Fruit fly (Drosophila melanogaster) whole organism, embryonic: ENCODE results near the gene CG5835.

Experiments
- Abd-B ChIP-seq: fragments of 200-800 bp; sonication (Bioruptor generic); optimal IDR thresholded peaks from 2 replicates; lab custom pipeline; 2018; ENCODE audit warnings: missing biosample characterization, mild to moderate bottlenecking, missing genetic modification characterization, moderate library complexity
- Bgb ChIP-seq: fragments of 200-800 bp; sonication (Bioruptor generic); IDR thresholded peaks from 2 replicates; pipeline ENCODE4 v1.3.6; 2022; ENCODE audit warnings: missing biosample characterization, missing genetic modification characterization; ENCODE audit not compliant: partially characterized antibody
- C15 ChIP-seq: fragments of 200-800 bp; sonication (Bioruptor generic); IDR thresholded peaks from 3 replicates; pipeline ENCODE4 v1.3.6; 2022; ENCODE audit warnings: missing biosample characterization, missing genetic modification characterization
- CG10209 ChIP-seq: fragments of 200-800 bp; sonication (Bioruptor generic); optimal IDR thresholded peaks from 3 replicates; lab custom pipeline; 2017; ENCODE audit warnings: missing biosample characterization, mild to moderate bottlenecking, missing genetic modification characterization, missing genetic modification reagents
- CG13287 ChIP-seq: fragments of 200-800 bp; sonication (Bioruptor generic); IDR thresholded peaks from 2 replicates; pipeline ENCODE4 v1.3.6; 2022; ENCODE audit warnings: missing biosample characterization, missing genetic modification characterization; ENCODE audit not compliant: partially characterized antibody
- CG13424 ChIP-seq: fragments of 200-800 bp; sonication (Bioruptor generic); optimal IDR thresholded peaks from 2 replicates; lab custom pipeline; 2019; ENCODE audit warnings: missing biosample characterization, mild to moderate bottlenecking, missing genetic modification characterization, moderate library complexity
- CG14710 ChIP-seq: fragments of 200-800 bp; sonication (Bioruptor generic); optimal IDR thresholded peaks from 3 replicates; lab custom pipeline; 2019; ENCODE audit warnings: missing biosample characterization, mild to moderate bottlenecking, missing genetic modification characterization, moderate library complexity
- CG1603 ChIP-seq: fragments of 200-800 bp; sonication (Bioruptor generic); optimal IDR thresholded peaks from 2 replicates; lab custom pipeline; 2019; ENCODE audit warnings: missing biosample characterization, mild to moderate bottlenecking, missing genetic modification characterization, moderate library complexity
- CG16863 ChIP-seq: fragments of 200-800 bp; sonication (Bioruptor generic); optimal IDR thresholded peaks from 3 replicates; lab custom pipeline; 2016; ENCODE audit warnings: missing biosample characterization, missing genetic modification characterization
- CG17385 ChIP-seq: fragments of 200-800 bp; sonication (Bioruptor generic); optimal IDR thresholded peaks from 3 replicates; lab custom pipeline; 2018; ENCODE audit warnings: missing biosample characterization, mild to moderate bottlenecking, missing genetic modification characterization
- CG18764 ChIP-seq: fragments of 200-800 bp; sonication (Bioruptor generic); optimal IDR thresholded peaks from 3 replicates; lab custom pipeline; 2016; ENCODE audit warnings: missing biosample characterization, missing genetic modification characterization
- CG2199 ChIP-seq: fragments of 200-800 bp; sonication (Bioruptor generic); IDR thresholded peaks from 3 replicates; pipeline ENCODE4 v1.3.6; 2022; ENCODE audit warnings: missing biosample characterization, missing genetic modification characterization
- CG2712 ChIP-seq: fragments of 200-800 bp; optimal IDR thresholded peaks from 3 replicates; lab custom pipeline; 2019; ENCODE audit warnings: missing biosample characterization, mild to moderate bottlenecking, missing genetic modification characterization, moderate library complexity
- CG31441 ChIP-seq: fragments of 200-800 bp; sonication (Bioruptor generic); IDR thresholded peaks from 2 replicates; pipeline ENCODE4 v1.3.6; 2022; ENCODE audit warnings: missing biosample characterization, missing genetic modification characterization
- CG7839 ChIP-seq: fragments of 200-800 bp; sonication (Bioruptor generic); optimal IDR thresholded peaks from 3 replicates; lab custom pipeline; 2018; ENCODE audit warnings: missing biosample characterization, mild to moderate bottlenecking, missing genetic modification characterization, moderate library complexity
- CG8290 ChIP-seq, 3 experiments: fragments of 200-800 bp; sonication (Bioruptor generic); optimal IDR thresholded peaks; 2 replicates each; lab custom pipeline; 2016 to 2019; ENCODE audit warnings: missing biosample characterization in 3 of 3, missing genetic modification characterization in 3 of 3, mild to moderate bottlenecking in 2 of 3, moderate library complexity in 1 of 3
- CG9215 ChIP-seq: fragments of 200-800 bp; sonication (Bioruptor generic); IDR thresholded peaks from 2 replicates; pipeline ENCODE4 v1.3.6; 2022; ENCODE audit warnings: missing biosample characterization, missing genetic modification characterization
- CG9876 ChIP-seq: fragments of 200-800 bp; sonication (Bioruptor generic); optimal IDR thresholded peaks from 2 replicates; lab custom pipeline; 2016; ENCODE audit warnings: missing biosample characterization, missing genetic modification characterization
- Dbx ChIP-seq: fragments of 200-800 bp; sonication (Bioruptor generic); IDR thresholded peaks from 3 replicates; pipeline ENCODE4 v1.3.6; 2022; ENCODE audit warnings: missing biosample characterization, missing genetic modification characterization
- Deaf1 ChIP-seq: fragments of 200-800 bp; optimal IDR thresholded peaks from 3 replicates; lab custom pipeline; 2019; ENCODE audit warnings: missing biosample characterization, mild to moderate bottlenecking, missing genetic modification characterization, moderate library complexity
- HHEX ChIP-seq: fragments of 200-800 bp; sonication (Bioruptor generic); optimal IDR thresholded peaks from 3 replicates; lab custom pipeline; 2017; ENCODE audit warnings: missing biosample characterization, mild to moderate bottlenecking, missing genetic modification characterization, missing genetic modification reagents
- Hand ChIP-seq: fragments of 200-800 bp; sonication (Bioruptor generic); optimal IDR thresholded peaks from 2 replicates; lab custom pipeline; 2017; ENCODE audit warnings: mild to moderate bottlenecking, missing biosample characterization, missing genetic modification reagents, missing genetic modification characterization
- HmgD ChIP-seq: fragments of 200-800 bp; sonication (Bioruptor generic); optimal IDR thresholded peaks from 3 replicates; lab custom pipeline; 2016; ENCODE audit warnings: missing biosample characterization, missing genetic modification characterization
- HmgZ ChIP-seq: fragments of 200-800 bp; sonication (Bioruptor generic); optimal IDR thresholded peaks from 2 replicates; lab custom pipeline; 2018; ENCODE audit warnings: missing biosample characterization, mild to moderate bottlenecking, missing genetic modification characterization
- MTF-1 ChIP-seq: fragments of 200-800 bp; sonication (Bioruptor generic); optimal IDR thresholded peaks from 2 replicates; lab custom pipeline; 2018; ENCODE audit warnings: missing biosample characterization, mild to moderate bottlenecking, missing genetic modification characterization, borderline replicate concordance
- Med ChIP-seq: fragments of 200-800 bp; sonication (Bioruptor generic); peaks from one replicate; lab custom pipeline; 2016; ENCODE audit warnings: missing biosample characterization, missing genetic modification characterization, mild to moderate bottlenecking, inconsistent platforms, moderate library complexity
- Taf1 ChIP-seq: fragments of 200-800 bp; sonication (Bioruptor generic); IDR thresholded peaks from 2 replicates; pipeline ENCODE4 v1.3.6; 2022; ENCODE audit warnings: missing biosample characterization, missing genetic modification characterization
- YL-1 ChIP-seq: fragments of 200-800 bp; sonication (Bioruptor generic); optimal IDR thresholded peaks from 3 replicates; lab custom pipeline; 2017; ENCODE audit warnings: missing biosample characterization, mild to moderate bottlenecking, missing genetic modification characterization
- ab ChIP-seq: fragments of 200-800 bp; sonication (Bioruptor generic); optimal IDR thresholded peaks from 2 replicates; lab custom pipeline; 2016; ENCODE audit warnings: missing biosample characterization, missing genetic modification characterization
- abd-A ChIP-seq: fragments of 200-800 bp; sonication (Bioruptor generic); optimal IDR thresholded peaks from 3 replicates; lab custom pipeline; 2019; ENCODE audit warnings: missing biosample characterization, mild to moderate bottlenecking, missing genetic modification characterization, moderate library complexity
- amos ChIP-seq: fragments of 200-800 bp; sonication (Bioruptor generic); IDR thresholded peaks from 2 replicates; pipeline ENCODE4 v1.3.6; 2022; ENCODE audit warnings: missing biosample characterization, missing genetic modification characterization; ENCODE audit not compliant: partially characterized antibody
- ash1 ChIP-seq: fragments of 200-800 bp; sonication (Bioruptor generic); optimal IDR thresholded peaks from 2 replicates; lab custom pipeline; 2018; ENCODE audit warnings: missing biosample characterization, mild to moderate bottlenecking, missing genetic modification characterization
- cwo ChIP-seq: fragments of 200-800 bp; sonication (Bioruptor generic); optimal IDR thresholded peaks from 3 replicates; lab custom pipeline; 2017; ENCODE audit warnings: missing biosample characterization, missing genetic modification characterization, mild to moderate bottlenecking, moderate library complexity, missing genetic modification reagents
- fd102C ChIP-seq: fragments of 200-800 bp; sonication (Bioruptor generic); optimal IDR thresholded peaks from 2 replicates; lab custom pipeline; 2018; ENCODE audit warnings: missing biosample characterization, mild to moderate bottlenecking, missing genetic modification characterization, moderate library complexity
- gro ChIP-seq: fragments of 200-800 bp; sonication (Bioruptor generic); optimal IDR thresholded peaks from 2 replicates; lab custom pipeline; 2016; ENCODE audit warnings: missing biosample characterization, missing genetic modification characterization
- gsb-n ChIP-seq: fragments of 200-800 bp; sonication (Bioruptor generic); optimal IDR thresholded peaks from 3 replicates; lab custom pipeline; 2018; ENCODE audit warnings: missing biosample characterization, mild to moderate bottlenecking, missing genetic modification characterization
- kni ChIP-seq: fragments of 200-800 bp; sonication (Bioruptor generic); optimal IDR thresholded peaks from 3 replicates; lab custom pipeline; 2017; ENCODE audit warnings: mild to moderate bottlenecking, missing biosample characterization, missing genetic modification reagents, missing genetic modification characterization
- mirr ChIP-seq: fragments of 200-800 bp; sonication (Bioruptor generic); optimal IDR thresholded peaks from 3 replicates; lab custom pipeline; 2018; ENCODE audit warnings: missing biosample characterization, mild to moderate bottlenecking, missing genetic modification characterization
- pfk ChIP-seq: fragments of 200-800 bp; sonication (Bioruptor generic); optimal IDR thresholded peaks from 2 replicates; lab custom pipeline; 2018; ENCODE audit warnings: missing biosample characterization, mild to moderate bottlenecking, missing genetic modification characterization, moderate library complexity
- pzg ChIP-seq: fragments of 200-800 bp; sonication (Bioruptor generic); optimal IDR thresholded peaks from 3 replicates; lab custom pipeline; 2018; ENCODE audit warnings: missing biosample characterization, mild to moderate bottlenecking, missing genetic modification characterization, moderate library complexity
- repo ChIP-seq: fragments of 200-800 bp; sonication (Bioruptor generic); optimal IDR thresholded peaks from 2 replicates; lab custom pipeline; 2016; ENCODE audit warnings: missing biosample characterization, missing genetic modification characterization
- ro ChIP-seq: fragments of 200-800 bp; sonication (Bioruptor generic); IDR thresholded peaks from 2 replicates; pipeline ENCODE4 v1.3.6; 2022; ENCODE audit warnings: missing biosample characterization, missing genetic modification characterization
- schlank ChIP-seq: fragments of 200-800 bp; sonication (Bioruptor generic); optimal IDR thresholded peaks from 2 replicates; lab custom pipeline; 2018; ENCODE audit warnings: missing biosample characterization, mild to moderate bottlenecking, missing genetic modification characterization
- scrt ChIP-seq: fragments of 200-800 bp; sonication (Bioruptor generic); optimal IDR thresholded peaks from 2 replicates; lab custom pipeline; 2018; ENCODE audit warnings: missing biosample characterization, mild to moderate bottlenecking, missing genetic modification characterization, moderate library complexity
- shn ChIP-seq: fragments of 200-800 bp; sonication (Bioruptor generic); optimal IDR thresholded peaks from 3 replicates; lab custom pipeline; 2016; ENCODE audit warnings: missing biosample characterization, missing genetic modification characterization
- sr ChIP-seq: fragments of 200-800 bp; sonication (Bioruptor generic); IDR thresholded peaks from 3 replicates; pipeline ENCODE4 v1.3.6; 2022; ENCODE audit warnings: missing biosample characterization, missing genetic modification characterization
- stwl ChIP-seq: fragments of 200-800 bp; sonication (Bioruptor generic); optimal IDR thresholded peaks from 3 replicates; lab custom pipeline; 2018; ENCODE audit warnings: missing biosample characterization, mild to moderate bottlenecking, missing genetic modification characterization, moderate library complexity
- tll ChIP-seq, 2 experiments: fragments of 200-800 bp in 1 of 2; fragments of >200 bp in 1 of 2; sonication (Bioruptor generic) in 1 of 2; optimal IDR thresholded peaks; 2 replicates each; lab custom pipeline; 2017 to 2019; ENCODE audit warnings: missing biosample characterization in 2 of 2, missing genetic modification characterization in 2 of 2, mild to moderate bottlenecking in 1 of 2, moderate library complexity in 1 of 2

CG5835 gene

dm6 chr3R:19153502-19153983 lies at the start of gene CG5835 (continued):
- peak; percentile 15 for TF ChIP-seq CG17385 (GFP tag; lab: Kevin White, UChicago)
- peak; percentile 32; the same call in 1 of the 2 replicates for TF ChIP-seq amos (GFP tag; lab: Robert Waterston, UW)
- TF ChIP-seq mirr, result peak; percentile 81
- peak; percentile 56; the same call in 1 of the 2 replicates for TF ChIP-seq CG13287
- no peak for TF ChIP-seq YL-1 (GFP tag; lab: Kevin White, UChicago)
- no peak for TF ChIP-seq gro
- no peak for TF ChIP-seq repo
- TF ChIP-seq ash1, result peak; percentile 16
- peak; percentile 72 for TF ChIP-seq Deaf1 (tag; lab: Kevin White, UChicago)
- TF ChIP-seq ro, result no peak
- TF ChIP-seq CG13424, result peak; percentile 25
- no peak; the same call in 1 of the 2 replicates for TF ChIP-seq Taf1
- TF ChIP-seq Abd-B, result no peak
- TF ChIP-seq tll (GFP tag; optimal IDR thresholded peaks at IDR 0.05; lab: Kevin White, UChicago), result no peak
- no peak for TF ChIP-seq ab
- no peak for TF ChIP-seq Hand (GFP tag; lab: Kevin White, UChicago)
- peak; percentile 13 for TF ChIP-seq cwo (GFP tag; lab: Kevin White, UChicago)
- TF ChIP-seq C15 (GFP tag; lab: Robert Waterston, UW), result no peak
- TF ChIP-seq HHEX (GFP tag; lab: Kevin White, UChicago), result peak; percentile 10
- peak; percentile 52 for TF ChIP-seq HmgZ (tag; lab: Kevin White, UChicago)
- no peak for TF ChIP-seq pfk (GFP tag; lab: Kevin White, UChicago)
- peak; percentile 12 for TF ChIP-seq CG7839 (tag; lab: Kevin White, UChicago)
- no peak for TF ChIP-seq CG16863 (GFP tag; lab: Kevin White, UChicago)
- TF ChIP-seq fd102C (GFP tag; lab: Kevin White, UChicago), result no peak
- TF ChIP-seq HmgD (GFP tag; lab: Kevin White, UChicago), result no peak
- TF ChIP-seq schlank (tag; lab: Kevin White, UChicago), result no peak
- TF ChIP-seq stwl (tag; lab: Kevin White, UChicago), result peak; percentile 10
- TF ChIP-seq abd-A (tag; lab: Kevin White, UChicago), result no peak
- TF ChIP-seq CG1603 (tag; lab: Kevin White, UChicago), result peak; percentile 5
- TF ChIP-seq CG9215 (GFP tag; lab: Robert Waterston, UW), result no peak
- TF ChIP-seq CG10209 (GFP tag; lab: Kevin White, UChicago), result no peak
- TF ChIP-seq scrt (GFP tag; lab: Kevin White, UChicago), result no peak
- no peak for TF ChIP-seq CG18764 (GFP tag; lab: Kevin White, UChicago)
- peak; percentile 1 for TF ChIP-seq CG14710 (tag; lab: Kevin White, UChicago)
- TF ChIP-seq shn (GFP tag; lab: Kevin White, UChicago), result peak; percentile 5
- peak; percentile 11 for TF ChIP-seq pzg (GFP tag; lab: Kevin White, UChicago)
- TF ChIP-seq CG8290 (GFP tag; optimal IDR thresholded peaks at IDR 0.05; lab: Kevin White, UChicago), result no peak
- peak in 1 of 2 experiments; percentile 75 for TF ChIP-seq CG8290 (tag; optimal IDR thresholded peaks at IDR 0.05; lab: Kevin White, UChicago)
- TF ChIP-seq gsb-n (tag; lab: Kevin White, UChicago), result no peak
- no peak for TF ChIP-seq CG9876
- TF ChIP-seq Dbx (GFP tag; lab: Robert Waterston, UW), result peak; percentile 31; the same call in 2 of the 3 replicates
- TF ChIP-seq kni (GFP tag; lab: Kevin White, UChicago), result no peak
- peak; percentile 37 for TF ChIP-seq CG2712 (tag; lab: Kevin White, UChicago)
- peak; percentile 18 for TF ChIP-seq MTF-1 (GFP tag; lab: Kevin White, UChicago)
- TF ChIP-seq Bgb, result peak; percentile 53; the same call in 1 of the 2 replicates
- TF ChIP-seq Med (GFP tag; lab: Kevin White, UChicago), result peak; percentile 74
- peak; percentile 26; the same call in 1 of the 2 replicates for TF ChIP-seq CG31441 (GFP tag; lab: Robert Waterston, UW)
- TF ChIP-seq sr (GFP tag; lab: Robert Waterston, UW), result peak; percentile 50; the same call in 1 of the 3 replicates
- TF ChIP-seq CG2199 (GFP tag; lab: Robert Waterston, UW), result no peak
